Worm (Caenorhabditis elegans) whole organism, L4 larva: Measurements from ENCODE around the gene btb-19.

Source experiments
- F26F4.8 ChIP-seq: fragments of 200-800 bp; sonication (Bioruptor generic); conservative IDR thresholded peaks from 2 replicates; pipeline ENCODE4 v1.3.6; 2022; ENCODE audit warnings: missing genetic modification characterization, missing compliant biosample characterization
- Y105C5A.15 ChIP-seq: fragments of 200-800 bp; sonication (Bioruptor generic); IDR thresholded peaks from 2 replicates; pipeline ENCODE4 v1.3.6; 2022; ENCODE audit warnings: missing genetic modification characterization, missing compliant biosample characterization
- ZK546.5 ChIP-seq, 2 experiments: sonication (generic microtip); optimal IDR thresholded peaks; 2 replicates each; lab custom pipeline; 2017; ENCODE audit warnings: missing biosample characterization in 2 of 2, missing genetic modification characterization in 2 of 2
- aha-1 ChIP-seq: fragments of 150-350 bp; peaks from one replicate; lab custom pipeline; 2014; ENCODE audit warnings: missing biosample characterization, missing genetic modification characterization
- aly-2 ChIP-seq: sonication (generic microtip); optimal IDR thresholded peaks from 2 replicates; lab custom pipeline; 2018; ENCODE audit warnings: missing biosample characterization, missing genetic modification characterization
- ceh-82 ChIP-seq: sonication (generic microtip); optimal IDR thresholded peaks from 2 replicates; lab custom pipeline; 2017; ENCODE audit warnings: missing biosample characterization, missing genetic modification characterization
- ces-1 ChIP-seq: fragments of 150-350 bp; sonication (generic microtip); optimal IDR thresholded peaks from 4 replicates; lab custom pipeline; 2014; ENCODE audit warnings: missing biosample characterization, missing genetic modification reagents, missing genetic modification characterization
- ctbp-1 ChIP-seq: fragments of 200-800 bp; sonication (Bioruptor generic); IDR thresholded peaks from 2 replicates; pipeline ENCODE4 v1.3.6; 2022; ENCODE audit warnings: missing genetic modification reagents, missing genetic modification characterization, missing compliant biosample characterization
- daf-19 ChIP-seq: fragments of 200-800 bp; sonication (Bioruptor generic); conservative IDR thresholded peaks from 2 replicates; pipeline ENCODE4 v1.3.6; 2022; ENCODE audit warnings: missing genetic modification characterization, missing compliant biosample characterization
- dmd-6 ChIP-seq: fragments of 200-800 bp; sonication (Bioruptor generic); IDR thresholded peaks from 2 replicates; pipeline ENCODE4 v1.3.6; 2022; ENCODE audit warnings: missing genetic modification reagents, missing genetic modification characterization, missing compliant biosample characterization
- dmd-9 ChIP-seq: fragments of 200-800 bp; sonication (Bioruptor generic); IDR thresholded peaks from 2 replicates; pipeline ENCODE4 v1.3.6; 2022; ENCODE audit warnings: missing genetic modification reagents, missing genetic modification characterization, missing compliant biosample characterization
- dpl-1 ChIP-seq: fragments of 150-350 bp; optimal IDR thresholded peaks from 2 replicates; lab custom pipeline; 2014; ENCODE audit warnings: missing biosample characterization, missing genetic modification reagents, missing genetic modification characterization
- dve-1 ChIP-seq: sonication (generic microtip); optimal IDR thresholded peaks from 2 replicates; lab custom pipeline; 2017; ENCODE audit warnings: antibody characterized with exemption, mild to moderate bottlenecking, missing genetic modification characterization, missing compliant biosample characterization; ENCODE audit not compliant: insufficient read depth
- egl-27 ChIP-seq: sonication (generic microtip); optimal IDR thresholded peaks from 3 replicates; lab custom pipeline; 2017; ENCODE audit warnings: missing biosample characterization, missing genetic modification reagents, missing genetic modification characterization
- fos-1 ChIP-seq: fragments of 150-350 bp; optimal IDR thresholded peaks from 2 replicates; lab custom pipeline; 2014; ENCODE audit warnings: missing biosample characterization, missing genetic modification characterization
- hlh-11 ChIP-seq: fragments of 200-800 bp; sonication (Bioruptor generic); optimal IDR thresholded peaks from 2 replicates; lab custom pipeline; 2018; ENCODE audit warnings: mild to moderate bottlenecking, missing genetic modification characterization, missing compliant biosample characterization
- jun-1 ChIP-seq: fragments of 150-350 bp; optimal IDR thresholded peaks from 2 replicates; lab custom pipeline; 2014; ENCODE audit warnings: missing biosample characterization, missing genetic modification reagents, missing genetic modification characterization
- lin-13 ChIP-seq: fragments of 150-350 bp; optimal IDR thresholded peaks from 2 replicates; lab custom pipeline; 2014; ENCODE audit warnings: missing biosample characterization, missing genetic modification reagents, missing genetic modification characterization
- lin-15B ChIP-seq: fragments of 150-350 bp; sonication (generic microtip); optimal IDR thresholded peaks from 3 replicates; lab custom pipeline; 2014; ENCODE audit warnings: missing biosample characterization, missing genetic modification characterization
- lir-3 ChIP-seq: sonication (generic microtip); optimal IDR thresholded peaks from 2 replicates; lab custom pipeline; 2016; ENCODE audit warnings: mild to moderate bottlenecking, missing genetic modification characterization, missing compliant biosample characterization
- lsy-2 ChIP-seq, 2 experiments: fragments of 150-350 bp in 1 of 2; sonication (generic microtip) in 1 of 2; optimal IDR thresholded peaks; 2 replicates each; lab custom pipeline; 2014 to 2017; ENCODE audit warnings: missing biosample characterization in 2 of 2, missing genetic modification characterization in 2 of 2
- madf-5 ChIP-seq, 2 experiments: fragments of 200-800 bp; sonication (Bioruptor generic); IDR thresholded peaks; 2 replicates each; pipeline ENCODE4 v1.3.6; 2022; ENCODE audit warnings: missing compliant biosample characterization in 2 of 2, missing genetic modification characterization in 2 of 2
- mdl-1 ChIP-seq, 2 experiments: fragments of 150-350 bp in 1 of 2; sonication (generic microtip) in 1 of 2; optimal IDR thresholded peaks; 2 replicates each; lab custom pipeline; 2014 to 2017; ENCODE audit warnings: missing biosample characterization in 2 of 2, missing genetic modification characterization in 2 of 2
- mxl-2 ChIP-seq: fragments of 200-800 bp; sonication (Bioruptor generic); conservative IDR thresholded peaks from 2 replicates; pipeline ENCODE4 v1.3.6; 2022; ENCODE audit warnings: missing genetic modification reagents, missing genetic modification characterization, missing compliant biosample characterization
- nhr-111 ChIP-seq: fragments of 200-800 bp; sonication (Bioruptor generic); optimal IDR thresholded peaks from 2 replicates; lab custom pipeline; 2018; ENCODE audit warnings: mild to moderate bottlenecking, missing genetic modification characterization, missing compliant biosample characterization
- nhr-25 ChIP-seq: sonication (generic microtip); optimal IDR thresholded peaks from 2 replicates; lab custom pipeline; 2017; ENCODE audit warnings: missing genetic modification characterization, mild to moderate bottlenecking, missing compliant biosample characterization, antibody characterized with exemption, moderate library complexity, borderline replicate concordance; ENCODE audit not compliant: insufficient read depth
- nhr-41 ChIP-seq: fragments of 200-800 bp; sonication (Bioruptor generic); IDR thresholded peaks from 2 replicates; pipeline ENCODE4 v1.3.6; 2022; ENCODE audit warnings: missing genetic modification reagents, missing genetic modification characterization, missing compliant biosample characterization
- nhr-42 ChIP-seq: fragments of 200-800 bp; sonication (Bioruptor generic); IDR thresholded peaks from 2 replicates; pipeline ENCODE4 v1.3.6; 2022; ENCODE audit warnings: missing genetic modification characterization, missing compliant biosample characterization
- nhr-48 ChIP-seq: sonication (generic microtip); optimal IDR thresholded peaks from 2 replicates; lab custom pipeline; 2016; ENCODE audit warnings: mild to moderate bottlenecking, missing genetic modification characterization, missing compliant biosample characterization
- nhr-6 ChIP-seq: fragments of 150-350 bp; optimal IDR thresholded peaks from 2 replicates; lab custom pipeline; 2014; ENCODE audit warnings: missing biosample characterization, missing genetic modification characterization
- pqm-1 ChIP-seq: sonication (generic microtip); optimal IDR thresholded peaks from 2 replicates; lab custom pipeline; 2017; ENCODE audit warnings: missing biosample characterization, missing genetic modification characterization
- rbr-2 ChIP-seq: sonication (generic microtip); optimal IDR thresholded peaks from 2 replicates; lab custom pipeline; 2016; ENCODE audit warnings: missing genotype, missing genetic modification characterization, missing compliant biosample characterization
- skn-1 ChIP-seq: fragments of 150-350 bp; optimal IDR thresholded peaks from 2 replicates; lab custom pipeline; 2014; ENCODE audit warnings: missing biosample characterization, missing genetic modification characterization
- unc-130 ChIP-seq: sonication (generic microtip); optimal IDR thresholded peaks from 2 replicates; lab custom pipeline; 2016; ENCODE audit warnings: missing genetic modification reagents, missing genetic modification characterization, missing compliant biosample characterization
- unc-62 ChIP-seq, 3 experiments: fragments of 150-350 bp in 1 of 3; sonication (generic microtip); optimal IDR thresholded peaks in 2 of 3; peaks in 1 of 3; 1 replicate in 1 of 3; 2 replicates in 2 of 3; lab custom pipeline; 2014 to 2017; ENCODE audit warnings: missing biosample characterization in 3 of 3, missing genetic modification characterization in 3 of 3, missing genetic modification reagents in 3 of 3, missing genotype in 1 of 3
- vab-7 ChIP-seq: fragments of 200-800 bp; sonication (Bioruptor generic); IDR thresholded peaks from 2 replicates; pipeline ENCODE4 v1.3.6; 2022; ENCODE audit warnings: missing genetic modification reagents, missing genetic modification characterization, missing compliant biosample characterization
- zag-1 ChIP-seq: fragments of 150-350 bp; optimal IDR thresholded peaks from 2 replicates; lab custom pipeline; 2014; ENCODE audit warnings: missing biosample characterization, missing genetic modification characterization
- zip-11 ChIP-seq: fragments of 200-800 bp; sonication (Bioruptor generic); IDR thresholded peaks from 2 replicates; pipeline ENCODE4 v1.3.6; 2022; ENCODE audit warnings: missing genetic modification characterization, missing compliant biosample characterization
- ztf-11 ChIP-seq: fragments of 150-350 bp; optimal IDR thresholded peaks from 2 replicates; lab custom pipeline; 2014; ENCODE audit warnings: missing biosample characterization, missing genetic modification characterization

The btb-19 gene

DNA sequence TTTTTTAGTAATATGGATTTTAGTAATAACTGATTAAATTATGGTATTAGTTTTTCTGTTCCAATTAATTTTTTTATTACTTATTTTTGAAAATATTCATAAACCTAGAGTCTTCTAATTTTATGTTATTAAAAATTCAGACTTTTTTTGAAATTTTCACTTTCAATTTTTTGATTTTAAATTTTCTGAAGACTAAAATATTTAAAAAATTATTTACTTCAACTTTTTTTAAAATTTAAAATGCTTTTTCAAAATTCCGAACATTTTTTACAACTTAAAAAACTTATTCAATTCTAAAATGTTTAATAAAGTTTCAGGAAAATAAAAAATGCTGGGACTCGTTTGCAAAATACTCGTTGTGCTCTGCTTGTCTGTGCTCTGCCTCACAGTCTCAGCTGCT is 28.7 kb upstream of the btb-19 start, which contains the start of gene nlp-41:
nlp-41 (plus strand) TSS at position 301 of the 400 bp plus-strand sequence.
- no peak for TF ChIP-seq nhr-48 (tag; lab: Kevin White, UChicago)
- no peak for TF ChIP-seq nhr-111 (GFP tag; lab: Kevin White, UChicago)
- TF ChIP-seq zag-1: no peak
- no peak for TF ChIP-seq nhr-6 (tag; lab: Kevin White, UChicago)
- TF ChIP-seq madf-5 (GFP tag; IDR thresholded peaks at IDR 0.05; lab: Robert Waterston, UW): no peak
- TF ChIP-seq dmd-9 (GFP tag; lab: Robert Waterston, UW): no peak
- no peak for TF ChIP-seq ceh-82
- TF ChIP-seq mxl-2 (GFP tag; lab: Robert Waterston, UW): no peak
- TF ChIP-seq Y105C5A.15 (GFP tag; lab: Robert Waterston, UW): no peak
- no peak for TF ChIP-seq aly-2
- TF ChIP-seq unc-62 (GFP tag; optimal IDR thresholded peaks at IDR 0.05 in 1 of 2; lab: Kevin White, UChicago): no peak
- no peak for TF ChIP-seq unc-62 (tag; optimal IDR thresholded peaks at IDR 0.05; lab: Kevin White, UChicago)
- TF ChIP-seq fos-1 (tag; lab: Kevin White, UChicago): no peak

DNA sequence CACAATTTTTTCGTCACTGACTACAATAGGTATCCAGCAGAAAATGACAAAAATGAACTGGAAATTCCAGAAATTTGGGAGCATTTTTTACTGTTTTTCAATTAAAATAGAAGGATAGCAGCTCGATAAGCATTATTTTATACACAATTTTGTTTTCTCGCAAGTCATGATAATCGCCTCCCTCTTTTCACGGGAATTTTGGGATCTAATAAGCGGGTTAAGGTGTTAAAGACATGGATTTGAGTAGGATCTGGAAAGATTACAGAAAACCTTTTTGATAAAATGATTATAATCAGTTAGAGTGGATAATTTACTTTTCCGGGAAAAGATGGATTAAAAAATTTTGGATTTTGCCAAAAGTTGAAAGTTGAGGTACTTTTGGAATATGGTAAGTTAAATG is 26.8 kb upstream of the btb-19 start, which contains the start of gene gcy-29:
gcy-29 (minus strand) TSS at position 101 of the 400 bp plus-strand sequence.
- TF ChIP-seq lir-3 (tag; lab: Kevin White, UChicago) (no peak), skn-1 (tag; lab: Kevin White, UChicago) (no peak), nhr-42 (GFP tag; lab: Robert Waterston, UW) (no peak), daf-19 (no peak)

DNA sequence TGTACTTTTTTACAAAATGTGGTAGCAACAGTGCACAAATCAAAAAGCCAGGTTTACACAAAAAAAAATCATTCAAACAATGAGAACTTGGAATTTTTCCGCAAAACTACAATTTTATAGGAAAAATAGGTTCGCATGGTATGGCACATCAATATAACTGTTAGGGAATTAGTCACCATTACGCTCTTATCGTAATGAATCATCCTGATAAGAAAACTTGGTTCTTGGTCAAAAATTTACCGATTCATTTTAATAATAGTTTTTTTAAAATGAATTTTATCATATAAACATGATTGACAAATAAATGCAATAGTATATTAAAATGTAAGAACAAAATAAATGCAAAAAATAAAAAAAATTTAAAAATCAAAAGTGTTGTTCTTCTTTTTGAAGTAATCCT is 18.6 kb upstream of the btb-19 start:
- TF ChIP-seq pqm-1 (tag; lab: Kevin White, UChicago) (peak; percentile 38), aha-1 (tag; lab: Kevin White, UChicago) (peak; percentile 88), unc-130 (GFP tag; lab: Kevin White, UChicago) (no peak), lsy-2 (tag; optimal IDR thresholded peaks at IDR 0.05; lab: Kevin White, UChicago) (no peak), ctbp-1 (no peak), mxl-2 (GFP tag; lab: Robert Waterston, UW) (no peak), dpl-1 (no peak)

DNA sequence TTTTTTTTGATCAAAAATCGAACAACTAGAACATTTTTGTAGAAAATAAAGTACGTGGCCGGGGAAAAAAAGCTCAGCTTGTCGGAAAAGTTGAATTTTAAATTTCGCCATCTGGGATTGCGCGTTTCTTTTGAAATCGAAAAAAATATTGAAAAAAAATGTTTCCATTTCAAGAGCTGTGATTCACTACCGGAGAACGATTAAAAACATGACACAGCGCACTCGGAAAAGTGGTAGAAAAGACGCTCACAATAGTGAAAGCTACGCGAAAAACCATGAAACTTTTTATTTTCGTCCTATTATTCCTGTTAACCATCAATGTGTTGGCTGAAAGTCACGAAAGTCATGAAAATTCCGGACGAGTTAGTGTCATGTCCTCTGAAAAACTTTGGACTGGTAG is 15.8 kb upstream of the btb-19 start, which contains the start of the genes clec-147 and C04H5.7:
clec-147 (minus strand) TSS at position 101 of the 400 bp plus-strand sequence.
C04H5.7 (plus strand) TSS at position 219 of the 400 bp plus-strand sequence.
- TF ChIP-seq vab-7 (no peak), nhr-111 (GFP tag; lab: Kevin White, UChicago) (no peak), zip-11 (GFP tag; lab: Robert Waterston, UW) (no peak), dmd-9 (GFP tag; lab: Robert Waterston, UW) (no peak), rbr-2 (tag; lab: Kevin White, UChicago) (no peak), F26F4.8 (GFP tag; lab: Robert Waterston, UW) (no peak), lin-15B (tag; lab: Kevin White, UChicago) (no peak), ZK546.5 (tag; optimal IDR thresholded peaks at IDR 0.05; lab: Kevin White, UChicago) (no peak), ztf-11 (tag; lab: Kevin White, UChicago) (no peak), egl-27 (tag; lab: Kevin White, UChicago) (no peak), ces-1 (GFP tag; lab: Kevin White, UChicago) (no peak), mdl-1 (tag; optimal IDR thresholded peaks at IDR 0.05; lab: Kevin White, UChicago) (no peak), daf-19 (no peak), jun-1 (tag; lab: Kevin White, UChicago) (no peak), nhr-41 (GFP tag; lab: Robert Waterston, UW) (no peak), dve-1 (tag; lab: Kevin White, UChicago) (no peak), dmd-6 (GFP tag; lab: Robert Waterston, UW) (no peak), hlh-11 (no peak), nhr-25 (tag; lab: Kevin White, UChicago) (no peak), lin-13 (GFP tag; lab: Kevin White, UChicago) (no peak)
